Worm (Caenorhabditis elegans) whole organism, young adult: ENCODE results near the gene srxa-8.

ENCODE experiments used
- lin-35 ChIP-seq, 3 experiments: fragments of 150-350 bp in 2 of 3; sonication (generic microtip) in 1 of 3; optimal IDR thresholded peaks; 2 replicates each; lab custom pipeline; 2014 to 2018; ENCODE audit warnings: missing biosample characterization in 3 of 3, missing genetic modification characterization in 3 of 3, missing genetic modification reagents in 3 of 3
- madf-3 ChIP-seq: fragments of 200-800 bp; sonication (Bioruptor generic); IDR thresholded peaks from 2 replicates; pipeline ENCODE4 v1.3.6; 2022; ENCODE audit warnings: missing genetic modification reagents, missing genetic modification characterization, missing compliant biosample characterization
- rpc-1 ChIP-seq, 2 experiments: fragments of 150-350 bp in 1 of 2; sonication (generic microtip) in 1 of 2; optimal IDR thresholded peaks; 2 replicates each; lab custom pipeline; 2014 to 2018; ENCODE audit warnings: missing biosample characterization in 1 of 2, missing genetic modification characterization in 1 of 2, missing genetic modification reagents in 1 of 2, missing genotype in 1 of 2
- snpc-4 ChIP-seq, 5 experiments: fragments of 150-350 bp in 1 of 5; sonication (generic microtip) in 4 of 5; optimal IDR thresholded peaks; 2 replicates each; lab custom pipeline; 2014 to 2018; ENCODE audit warnings: missing genetic modification characterization in 5 of 5, missing biosample characterization in 3 of 5, antibody characterized with exemption in 2 of 5, mild to moderate bottlenecking in 2 of 5, missing compliant biosample characterization in 2 of 5, missing genotype in 2 of 5, moderate library complexity in 2 of 5, missing genetic modification reagents in 1 of 5
- unc-62 ChIP-seq: fragments of 150-350 bp; optimal IDR thresholded peaks from 2 replicates; lab custom pipeline; 2014; ENCODE audit warnings: missing biosample characterization, missing genetic modification reagents, missing genetic modification characterization

ce11 chrX:13318316-13318715 lies 9.7 kb upstream of the srxa-8 start:
- TF ChIP-seq lin-35 (GFP tag; optimal IDR thresholded peaks at IDR 0.05; lab: Kevin White, UChicago) (no peak), snpc-4 (GFP tag; optimal IDR thresholded peaks at IDR 0.05; lab: Kevin White, UChicago) (no peak), snpc-4 (tag; optimal IDR thresholded peaks at IDR 0.05; lab: Kevin White, UChicago) (no peak), madf-3 (GFP tag; lab: Robert Waterston, UW) (no peak), rpc-1 (optimal IDR thresholded peaks at IDR 0.05; lab: Kevin White, UChicago) (no peak), rpc-1 (tag; optimal IDR thresholded peaks at IDR 0.05; lab: Kevin White, UChicago) (no peak), unc-62 (GFP tag; lab: Kevin White, UChicago) (no peak)
